Worm (Caenorhabditis elegans): Measurements from ENCODE around the gene hadb-1.

DNA sequence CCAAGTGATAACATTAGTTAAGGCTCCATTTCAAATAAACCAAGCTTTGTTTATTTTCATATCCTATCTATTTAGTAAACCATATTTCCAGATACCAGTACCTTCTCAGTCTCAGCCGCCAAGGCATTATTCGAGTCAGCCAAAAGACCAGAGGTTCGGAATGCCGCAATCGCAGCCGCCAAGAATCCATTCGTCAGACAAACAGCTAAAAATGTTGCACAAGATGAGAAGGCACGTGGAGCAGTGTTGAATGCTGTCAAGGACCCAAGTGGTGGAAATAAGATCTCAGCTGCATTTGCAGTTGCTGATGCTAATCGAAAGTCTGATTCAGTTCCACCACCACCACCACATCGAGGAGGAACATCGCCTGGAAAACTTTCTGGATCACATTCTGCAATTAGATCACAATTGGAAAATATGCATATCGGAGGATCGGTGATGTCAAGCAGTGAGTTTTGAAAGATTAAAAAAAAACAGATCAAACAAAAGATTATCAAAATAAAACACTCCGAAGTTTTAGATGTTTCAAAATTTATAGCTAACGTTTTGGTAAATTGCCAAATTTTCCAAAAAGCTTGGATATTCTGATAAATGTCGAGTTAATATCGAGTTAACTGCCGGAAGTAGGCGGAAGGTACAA is 9.1 kb upstream of the hadb-1 start:
- no peak for TF ChIP-seq him-1 (tag; optimal IDR thresholded peaks at IDR 0.05)
- no peak for TF ChIP-seq dao-5 (tag; optimal IDR thresholded peaks at IDR 0.05)
- TF ChIP-seq W03F9.2 (tag; optimal IDR thresholded peaks at IDR 0.05): no peak

Measured in whole organism, L4/young adult.